Fruit fly (Drosophila melanogaster) whole organism: ENCODE data around the gene dar1.

Experiments used
- EcR ChIP-seq, 2 experiments: fragments of >200 bp; optimal IDR thresholded peaks; 2 replicates each; lab custom pipeline; 2017; ENCODE audit warnings: missing biosample characterization in 2 of 2, missing genetic modification characterization in 2 of 2, missing genetic modification reagents in 2 of 2
- pan ChIP-seq: fragments of >200 bp; optimal IDR thresholded peaks from 2 replicates; lab custom pipeline; 2017
- usp ChIP-seq: fragments of >200 bp; optimal IDR thresholded peaks from 2 replicates; lab custom pipeline; 2017; ENCODE audit warnings: missing biosample characterization, missing genetic modification characterization, mixed read lengths

DNA sequence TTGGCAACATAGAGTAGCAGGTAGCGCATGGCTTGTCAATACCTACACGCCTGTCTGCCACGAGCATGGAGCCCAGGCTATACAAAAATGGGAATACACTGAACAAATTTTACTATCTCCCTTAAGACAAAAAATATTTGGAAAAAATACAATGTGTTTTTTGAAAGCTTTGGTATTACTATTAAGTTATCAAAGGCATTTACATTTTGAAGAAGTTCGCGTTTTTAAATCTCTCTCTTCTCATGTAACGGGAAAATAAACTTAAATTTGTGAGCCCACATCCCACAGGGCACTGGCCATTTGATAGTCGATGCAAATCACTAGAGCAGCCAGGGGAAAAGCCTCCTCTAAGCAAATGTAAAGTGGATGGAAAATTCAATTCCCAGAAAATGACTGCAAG is 13.2 kb downstream of the dar1 start:
- no peak for TF ChIP-seq pan (lab: Kevin White, UChicago)
- no peak for TF ChIP-seq EcR (GFP tag; optimal IDR thresholded peaks at IDR 0.05; lab: Kevin White, UChicago)
- no peak for TF ChIP-seq usp (GFP tag; lab: Kevin White, UChicago)
